Fruit fly (Drosophila melanogaster) whole organism, wandering third instar larva: Measurements from ENCODE around the gene Nca.

Experiments used
- Abd-B ChIP-seq: fragments of >200 bp; optimal IDR thresholded peaks from 2 replicates; lab custom pipeline; 2017; ENCODE audit warnings: missing biosample characterization, missing genetic modification characterization
- GATAd ChIP-seq: sonication (Bioruptor generic); optimal IDR thresholded peaks from 2 replicates; lab custom pipeline; 2016; ENCODE audit warnings: missing biosample characterization, missing genetic modification characterization
- HLH106 ChIP-seq: fragments of 200-800 bp; optimal IDR thresholded peaks from 3 replicates; lab custom pipeline; 2019; ENCODE audit warnings: missing biosample characterization, mild to moderate bottlenecking, missing genetic modification characterization, moderate library complexity
- Mio ChIP-seq: sonication (Bioruptor generic); optimal IDR thresholded peaks from 2 replicates; lab custom pipeline; 2016; ENCODE audit warnings: missing biosample characterization, missing genetic modification characterization
- Myc ChIP-seq: fragments of >200 bp; optimal IDR thresholded peaks from 2 replicates; lab custom pipeline; 2017
- OdsH ChIP-seq: fragments of 200-800 bp; sonication (Bioruptor generic); optimal IDR thresholded peaks from 2 replicates; lab custom pipeline; 2016; ENCODE audit warnings: missing biosample characterization, mild to moderate bottlenecking, missing genetic modification characterization
- dmrt93B ChIP-seq: fragments of 200-800 bp; sonication (Bioruptor generic); optimal IDR thresholded peaks from 2 replicates; lab custom pipeline; 2018; ENCODE audit warnings: missing biosample characterization, mild to moderate bottlenecking, missing genetic modification characterization
- dsf ChIP-seq: sonication (Bioruptor generic); optimal IDR thresholded peaks from 2 replicates; lab custom pipeline; 2016; ENCODE audit warnings: missing biosample characterization, missing genetic modification characterization, borderline replicate concordance
- lola ChIP-seq: fragments of >200 bp; optimal IDR thresholded peaks from 2 replicates; lab custom pipeline; 2017; ENCODE audit warnings: missing biosample characterization, missing genetic modification characterization
- pan ChIP-seq: fragments of >200 bp; optimal IDR thresholded peaks from 2 replicates; lab custom pipeline; 2017
- tai ChIP-seq: sonication (Bioruptor generic); optimal IDR thresholded peaks from 2 replicates; lab custom pipeline; 2016; ENCODE audit warnings: missing biosample characterization, missing genetic modification characterization
- usp ChIP-seq: fragments of >200 bp; optimal IDR thresholded peaks from 2 replicates; lab custom pipeline; 2017; ENCODE audit warnings: missing biosample characterization, missing genetic modification characterization

dm6 chr3L:19985768-19986167, 5.9 kb upstream of the Nca start, which contains the start of the genes hale and schuy:
- no peak for TF ChIP-seq tai (GFP tag; lab: Kevin White, UChicago)
- no peak for TF ChIP-seq dsf (GFP tag; lab: Kevin White, UChicago)
- TF ChIP-seq dmrt93B, result no peak
- no peak for TF ChIP-seq lola (GFP tag; lab: Kevin White, UChicago)
- TF ChIP-seq pan, result no peak
- no peak for TF ChIP-seq usp (GFP tag; lab: Kevin White, UChicago)
- TF ChIP-seq OdsH (GFP tag; lab: Kevin White, UChicago), result no peak
- TF ChIP-seq HLH106 (tag; lab: Kevin White, UChicago), result no peak
- TF ChIP-seq Abd-B (GFP tag; lab: Kevin White, UChicago), result no peak
- no peak for TF ChIP-seq Mio (GFP tag; lab: Kevin White, UChicago)
- no peak for TF ChIP-seq Myc (lab: Kevin White, UChicago)
- no peak for TF ChIP-seq GATAd (GFP tag; lab: Kevin White, UChicago)
